Fruit fly (Drosophila melanogaster) whole organism, prepupa: ENCODE data around the gene TfIIEbeta.
A peak's percentile ranks its signal among the peaks of the same experiment; 100 is the strongest.

Source experiments
- Blimp-1 ChIP-seq: fragments of 200-800 bp; sonication (Bioruptor generic); optimal IDR thresholded peaks from 3 replicates; lab custom pipeline; 2017; ENCODE audit warnings: missing biosample characterization, missing genetic modification characterization, mild to moderate bottlenecking, moderate library complexity, missing genetic modification reagents
- CG10631 ChIP-seq: fragments of 200-800 bp; sonication (Bioruptor generic); optimal IDR thresholded peaks from 2 replicates; lab custom pipeline; 2016; ENCODE audit warnings: missing biosample characterization, missing genetic modification characterization
- CG11762 ChIP-seq: fragments of 200-800 bp; sonication (Bioruptor generic); optimal IDR thresholded peaks from 3 replicates; lab custom pipeline; 2016; ENCODE audit warnings: missing biosample characterization, missing genetic modification characterization; ENCODE audit not compliant: insufficient read depth
- CG11902 ChIP-seq: fragments of 200-800 bp; sonication (Bioruptor generic); optimal IDR thresholded peaks from 3 replicates; lab custom pipeline; 2016; ENCODE audit warnings: missing biosample characterization, missing genetic modification characterization
- CG15336 ChIP-seq: fragments of 200-800 bp; sonication (Bioruptor generic); IDR thresholded peaks from 2 replicates; pipeline ENCODE4 v1.3.6; 2022; ENCODE audit warnings: missing biosample characterization, missing genetic modification characterization
- CG1621 ChIP-seq: fragments of 200-800 bp; sonication (Bioruptor generic); optimal IDR thresholded peaks from 3 replicates; lab custom pipeline; 2018; ENCODE audit warnings: missing biosample characterization, mild to moderate bottlenecking, missing genetic modification characterization
- CG16779 ChIP-seq: fragments of 200-800 bp; sonication (Bioruptor generic); optimal IDR thresholded peaks from 3 replicates; lab custom pipeline; 2017; ENCODE audit warnings: missing biosample characterization, mild to moderate bottlenecking, missing genetic modification characterization
- CG3032 ChIP-seq: fragments of 200-800 bp; optimal IDR thresholded peaks from 2 replicates; lab custom pipeline; 2019; ENCODE audit warnings: missing biosample characterization, mild to moderate bottlenecking, missing genetic modification characterization, moderate library complexity
- CG32006 ChIP-seq: fragments of 200-800 bp; sonication (Bioruptor generic); optimal IDR thresholded peaks from 3 replicates; lab custom pipeline; 2017; ENCODE audit warnings: missing biosample characterization, mild to moderate bottlenecking, missing genetic modification characterization
- CG34406 ChIP-seq: fragments of 200-800 bp; sonication (Bioruptor generic); optimal IDR thresholded peaks from 3 replicates; lab custom pipeline; 2016; ENCODE audit warnings: missing biosample characterization, missing genetic modification characterization
- CG3919 ChIP-seq: fragments of 200-800 bp; sonication (Bioruptor generic); optimal IDR thresholded peaks from 3 replicates; lab custom pipeline; 2016; ENCODE audit warnings: missing biosample characterization, missing genetic modification characterization
- CG4318 ChIP-seq: fragments of 200-800 bp; sonication (Bioruptor generic); optimal IDR thresholded peaks from 3 replicates; lab custom pipeline; 2017; ENCODE audit warnings: missing biosample characterization, mild to moderate bottlenecking, missing genetic modification characterization
- CG6276 ChIP-seq: fragments of 200-800 bp; sonication (Bioruptor generic); optimal IDR thresholded peaks from 2 replicates; lab custom pipeline; 2017; ENCODE audit warnings: missing biosample characterization, mild to moderate bottlenecking, missing genetic modification characterization
- CG6792 ChIP-seq: fragments of 200-800 bp; sonication (Bioruptor generic); optimal IDR thresholded peaks from 3 replicates; lab custom pipeline; 2016; ENCODE audit warnings: missing biosample characterization, missing genetic modification characterization
- CG7368 ChIP-seq: fragments of 200-800 bp; sonication (Bioruptor generic); optimal IDR thresholded peaks from 3 replicates; lab custom pipeline; 2016; ENCODE audit warnings: missing biosample characterization, missing genetic modification characterization
- CG8119 ChIP-seq: fragments of 200-800 bp; sonication (Bioruptor generic); IDR thresholded peaks from 3 replicates; pipeline ENCODE4 v1.3.6; 2022; ENCODE audit warnings: missing biosample characterization, missing genetic modification characterization
- CG8632 ChIP-seq: fragments of 200-800 bp; sonication (Bioruptor generic); optimal IDR thresholded peaks from 3 replicates; lab custom pipeline; 2016; ENCODE audit warnings: missing biosample characterization, missing genetic modification characterization
- CG9139 ChIP-seq: fragments of 200-800 bp; sonication (Bioruptor generic); optimal IDR thresholded peaks from 3 replicates; lab custom pipeline; 2017; ENCODE audit warnings: missing biosample characterization, mild to moderate bottlenecking, missing genetic modification characterization
- Eip75B ChIP-seq: fragments of 200-800 bp; sonication (Bioruptor generic); optimal IDR thresholded peaks from 3 replicates; lab custom pipeline; 2016; ENCODE audit warnings: missing biosample characterization, missing genetic modification characterization
- Eip78C ChIP-seq: fragments of 200-800 bp; sonication (Bioruptor generic); peaks from one replicate; lab custom pipeline; 2016; ENCODE audit warnings: missing biosample characterization, missing genetic modification characterization
- Ets21C ChIP-seq: fragments of 200-800 bp; sonication (Bioruptor generic); optimal IDR thresholded peaks from 3 replicates; lab custom pipeline; 2016; ENCODE audit warnings: missing biosample characterization, missing genetic modification characterization
- Ets96B ChIP-seq: fragments of 200-800 bp; optimal IDR thresholded peaks from 2 replicates; lab custom pipeline; 2019; ENCODE audit warnings: missing biosample characterization, mild to moderate bottlenecking, missing genetic modification characterization, moderate library complexity
- Hr38 ChIP-seq: sonication (Bioruptor generic); optimal IDR thresholded peaks from 2 replicates; lab custom pipeline; 2016; ENCODE audit warnings: missing biosample characterization, missing genetic modification characterization
- Hr4 ChIP-seq: fragments of 200-800 bp; sonication (Bioruptor generic); optimal IDR thresholded peaks from 3 replicates; lab custom pipeline; 2016; ENCODE audit warnings: missing biosample characterization, missing genetic modification characterization
- Lpt ChIP-seq: fragments of 200-800 bp; sonication (Bioruptor generic); optimal IDR thresholded peaks from 3 replicates; lab custom pipeline; 2016; ENCODE audit warnings: missing biosample characterization, missing genetic modification characterization
- Met ChIP-seq: fragments of 200-800 bp; sonication (Bioruptor generic); optimal IDR thresholded peaks from 3 replicates; lab custom pipeline; 2016; ENCODE audit warnings: missing biosample characterization, missing genetic modification characterization
- Sox14 ChIP-seq: fragments of 200-800 bp; sonication (Bioruptor generic); optimal IDR thresholded peaks from 3 replicates; lab custom pipeline; 2016; ENCODE audit warnings: missing biosample characterization, missing genetic modification characterization
- Sox15 ChIP-seq: fragments of 200-800 bp; sonication (Bioruptor generic); optimal IDR thresholded peaks from 3 replicates; lab custom pipeline; 2016; ENCODE audit warnings: missing biosample characterization, missing genetic modification characterization
- achi ChIP-seq: fragments of 200-800 bp; sonication (Bioruptor generic); optimal IDR thresholded peaks from 3 replicates; lab custom pipeline; 2016; ENCODE audit warnings: missing biosample characterization, missing genetic modification characterization
- acj6 ChIP-seq: fragments of 200-800 bp; sonication (Bioruptor generic); optimal IDR thresholded peaks from 3 replicates; lab custom pipeline; 2016; ENCODE audit warnings: missing biosample characterization, missing genetic modification characterization
- cyc ChIP-seq: fragments of 200-800 bp; sonication (Bioruptor generic); optimal IDR thresholded peaks from 3 replicates; lab custom pipeline; 2016; ENCODE audit warnings: missing biosample characterization, missing genetic modification characterization
- dac ChIP-seq: fragments of 200-800 bp; sonication (Bioruptor generic); optimal IDR thresholded peaks from 2 replicates; lab custom pipeline; 2017; ENCODE audit warnings: missing biosample characterization, mild to moderate bottlenecking, missing genetic modification characterization
- dsx ChIP-seq: fragments of 200-800 bp; optimal IDR thresholded peaks from 3 replicates; lab custom pipeline; 2019; ENCODE audit warnings: missing biosample characterization, mild to moderate bottlenecking, missing genetic modification characterization, moderate library complexity; ENCODE audit not compliant: poor library complexity, severe bottlenecking
- eg ChIP-seq: fragments of 200-800 bp; sonication (Bioruptor generic); IDR thresholded peaks from 3 replicates; pipeline ENCODE4 v1.3.6; 2022; ENCODE audit warnings: missing biosample characterization, missing genetic modification characterization
- fd85E ChIP-seq: fragments of 200-800 bp; sonication (Bioruptor generic); optimal IDR thresholded peaks from 3 replicates; lab custom pipeline; 2016; ENCODE audit warnings: missing biosample characterization, missing genetic modification characterization
- fkh ChIP-seq: fragments of 200-800 bp; sonication (Bioruptor generic); optimal IDR thresholded peaks from 3 replicates; lab custom pipeline; 2017; ENCODE audit warnings: missing biosample characterization, mild to moderate bottlenecking, missing genetic modification characterization, moderate library complexity
- pdm3 ChIP-seq: fragments of 200-800 bp; sonication (Bioruptor generic); optimal IDR thresholded peaks from 3 replicates; lab custom pipeline; 2016; ENCODE audit warnings: missing biosample characterization, missing genetic modification characterization
- salr ChIP-seq, 2 experiments: fragments of 200-800 bp; sonication (Bioruptor generic); optimal IDR thresholded peaks; 3 replicates each; lab custom pipeline; 2016 to 2018; ENCODE audit warnings: missing biosample characterization in 2 of 2, missing genetic modification characterization in 2 of 2, mild to moderate bottlenecking in 1 of 2
- spab ChIP-seq: fragments of 200-800 bp; sonication (Bioruptor generic); optimal IDR thresholded peaks from 2 replicates; lab custom pipeline; 2017; ENCODE audit warnings: missing biosample characterization, mild to moderate bottlenecking, missing genetic modification characterization, missing genetic modification reagents
- svp ChIP-seq: fragments of 200-800 bp; sonication (Bioruptor generic); peaks from one replicate; lab custom pipeline; 2016; ENCODE audit warnings: missing biosample characterization, missing genetic modification characterization
- topi ChIP-seq: fragments of 200-800 bp; sonication (Bioruptor generic); optimal IDR thresholded peaks from 3 replicates; lab custom pipeline; 2016; ENCODE audit warnings: missing biosample characterization, missing genetic modification characterization
- vri ChIP-seq: fragments of 200-800 bp; sonication (Bioruptor generic); optimal IDR thresholded peaks from 3 replicates; lab custom pipeline; 2016; ENCODE audit warnings: missing biosample characterization, mild to moderate bottlenecking, missing genetic modification characterization

The TfIIEbeta gene

DNA sequence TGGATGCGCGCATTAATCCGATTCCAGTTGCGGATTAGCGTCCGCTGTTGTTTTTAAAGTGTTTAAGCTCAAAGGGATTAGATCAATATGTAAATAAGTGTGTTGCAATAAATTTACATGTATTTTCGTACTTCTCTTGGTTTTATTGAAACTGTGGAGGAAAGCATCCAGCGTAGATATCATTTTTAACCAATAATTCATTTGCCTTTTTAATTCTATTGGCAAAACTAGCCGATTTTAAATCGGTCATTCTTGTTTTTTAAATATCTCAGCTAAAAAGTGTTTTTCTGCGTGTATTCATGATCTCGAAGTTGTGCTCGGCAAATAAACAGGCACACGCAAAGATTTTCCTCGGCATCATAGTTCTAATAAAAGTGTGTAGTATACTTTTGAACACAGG is 6.5 kb downstream of the TfIIEbeta start:
- TF ChIP-seq fd85E (GFP tag; lab: Kevin White, UChicago) (no peak), spab (no peak), CG15336 (peak; percentile 49), CG32006 (peak; percentile 27)

DNA sequence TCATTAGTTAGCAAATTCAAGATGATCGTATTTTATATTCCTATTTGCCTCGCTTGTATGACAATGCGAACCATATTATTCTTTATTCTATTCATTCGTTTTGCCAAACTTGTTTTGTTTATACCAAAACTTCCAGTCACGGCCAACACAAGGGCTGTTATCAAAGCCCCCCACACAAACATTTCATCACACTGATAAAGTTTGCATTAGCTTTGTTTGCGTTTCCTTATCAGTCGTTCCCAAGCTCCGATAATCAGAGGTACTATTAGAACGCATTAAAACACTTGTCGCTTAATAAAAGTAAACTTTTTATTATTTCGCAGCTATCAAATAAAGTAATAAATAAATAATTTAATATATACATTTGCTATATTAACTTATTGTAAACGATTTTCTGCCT is 6.9 kb downstream of the TfIIEbeta start:
- TF ChIP-seq fkh (peak; percentile 31), vri (GFP tag; lab: Kevin White, UChicago) (peak; percentile 57), Eip78C (peak; percentile 52), Sox15 (GFP tag; lab: Kevin White, UChicago) (no peak)

DNA sequence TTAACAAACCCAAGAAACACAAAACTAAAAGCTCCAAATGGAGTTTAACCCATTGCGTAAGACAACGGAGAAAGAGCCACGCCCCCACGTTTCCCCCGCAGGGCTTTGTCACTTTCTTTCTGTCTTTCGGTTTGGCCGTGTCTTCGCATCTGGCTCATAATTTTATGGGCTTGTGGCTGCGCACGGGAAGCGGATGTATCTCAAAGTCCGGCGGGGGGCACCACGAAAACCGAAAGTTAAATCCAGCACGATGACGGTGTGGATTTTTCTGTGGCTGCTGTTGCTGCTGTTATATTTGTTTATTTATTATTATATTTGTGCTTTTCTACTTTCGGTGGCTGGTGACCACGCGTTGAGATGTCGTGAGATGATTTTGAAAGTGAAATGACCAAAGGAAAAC is 9.9 kb downstream of the TfIIEbeta start:
- TF ChIP-seq vri (GFP tag; lab: Kevin White, UChicago) (no peak), Blimp-1 (GFP tag; lab: Kevin White, UChicago) (peak; percentile 37)

DNA sequence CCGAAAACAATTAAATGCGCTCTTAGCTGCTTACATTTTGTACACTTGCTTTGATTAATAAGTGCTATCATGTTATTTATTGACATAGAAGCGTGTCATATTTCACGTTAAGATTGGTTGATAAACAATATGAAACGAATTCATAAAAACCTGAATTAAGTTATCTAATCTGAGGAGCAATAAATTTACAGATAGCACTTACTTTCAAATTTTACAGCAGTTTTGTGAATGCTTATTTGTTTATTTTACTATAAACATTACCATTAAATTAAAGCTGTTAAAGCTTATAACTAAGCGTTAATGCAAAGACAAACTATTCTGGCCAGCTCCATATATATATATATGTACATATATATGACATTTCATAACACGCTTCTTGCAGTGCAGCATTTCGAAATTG is 15.2 kb downstream of the TfIIEbeta start:
- TF ChIP-seq topi (no peak), CG4318 (peak; percentile 51), pdm3 (no peak), CG8119 (GFP tag; lab: Robert Waterston, UW) (peak; percentile 44; the same call in 2 of the 3 replicates), svp (GFP tag; lab: Kevin White, UChicago) (no peak), CG32006 (peak; percentile 65), CG1621 (tag; lab: Kevin White, UChicago) (no peak), eg (GFP tag; lab: Robert Waterston, UW) (no peak), Hr4 (GFP tag; lab: Kevin White, UChicago) (peak; percentile 46), CG3919 (GFP tag; lab: Kevin White, UChicago) (no peak), CG6276 (GFP tag; lab: Kevin White, UChicago) (peak; percentile 25), CG11762 (GFP tag; lab: Kevin White, UChicago) (no peak), Eip78C (peak; percentile 76), CG3032 (tag; lab: Kevin White, UChicago) (no peak), fd85E (GFP tag; lab: Kevin White, UChicago) (no peak), acj6 (no peak), fkh (no peak), vri (GFP tag; lab: Kevin White, UChicago) (no peak), CG15336 (0 out of 2 replicates have a peak, but pooled peaks have one; percentile 34), CG6792 (GFP tag; lab: Kevin White, UChicago) (no peak)

DNA sequence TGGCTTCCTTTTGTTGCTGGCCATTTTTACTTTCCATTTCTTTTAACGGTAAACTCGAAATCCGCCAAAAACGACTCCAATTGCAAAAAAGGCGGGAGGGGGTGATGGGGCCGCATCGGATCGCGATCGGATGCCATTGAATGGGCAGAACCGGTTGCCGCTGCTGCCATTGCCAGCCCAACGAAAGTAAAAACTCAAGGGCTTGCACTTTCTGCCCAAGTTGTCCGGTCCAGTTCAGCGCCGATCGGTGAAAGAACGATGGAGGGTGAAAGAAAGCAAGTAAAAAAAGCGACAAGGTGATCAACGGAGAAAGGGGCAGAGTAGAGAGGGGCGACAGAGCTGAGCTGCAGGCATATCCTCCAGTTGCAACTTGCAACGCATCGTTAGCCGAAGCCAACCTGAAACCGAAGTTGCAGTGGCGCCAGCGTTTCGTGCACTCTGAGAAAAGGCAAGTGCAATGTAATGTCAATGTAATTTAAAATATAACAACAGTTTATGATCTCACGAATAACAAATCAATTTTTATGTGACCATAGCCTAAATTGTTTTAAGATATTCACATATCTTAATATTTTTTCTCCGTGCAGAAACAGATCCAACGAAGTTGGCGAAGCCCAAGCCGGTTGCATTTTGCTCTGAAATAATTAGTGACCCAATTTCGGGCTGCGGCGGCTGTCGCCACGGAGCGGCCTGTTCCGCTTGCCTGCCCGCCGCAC is 17.6 kb downstream of the TfIIEbeta start:
- TF ChIP-seq Eip78C: peak; percentile 97
- TF ChIP-seq Met (GFP tag; lab: Kevin White, UChicago): peak; percentile 91
- TF ChIP-seq Eip75B: peak; percentile 89
- TF ChIP-seq Ets96B (tag; lab: Kevin White, UChicago): peak; percentile 74
- TF ChIP-seq CG15336: peak; percentile 98
- peak; percentile 97 for TF ChIP-seq CG8119 (GFP tag; lab: Robert Waterston, UW)
- TF ChIP-seq achi (GFP tag; lab: Kevin White, UChicago): peak; percentile 88
- peak; percentile 92 for TF ChIP-seq CG3919 (GFP tag; lab: Kevin White, UChicago)
- TF ChIP-seq Hr38: peak; percentile 48
- TF ChIP-seq CG16779 (tag; lab: Kevin White, UChicago): peak; percentile 73
- peak; percentile 100 for TF ChIP-seq Blimp-1 (GFP tag; lab: Kevin White, UChicago)
- TF ChIP-seq salr (GFP tag; optimal IDR thresholded peaks at IDR 0.05; lab: Kevin White, UChicago): peak; percentile 21 to 81
- peak; percentile 90 for TF ChIP-seq pdm3
- peak; percentile 70 for TF ChIP-seq Ets21C
- peak; percentile 81 for TF ChIP-seq dac
- peak; percentile 84 for TF ChIP-seq CG8632 (GFP tag; lab: Kevin White, UChicago)
- peak; percentile 39 for TF ChIP-seq CG9139
- peak; percentile 92 for TF ChIP-seq Lpt (GFP tag; lab: Kevin White, UChicago)
- TF ChIP-seq Sox14: peak; percentile 89
- peak; percentile 79 for TF ChIP-seq CG7368
- TF ChIP-seq CG34406 (GFP tag; lab: Kevin White, UChicago): peak; percentile 83
- peak; percentile 73 for TF ChIP-seq dsx (GFP tag; lab: Kevin White, UChicago)
- TF ChIP-seq CG4318: peak; percentile 82
- TF ChIP-seq cyc (GFP tag; lab: Kevin White, UChicago): peak; percentile 80
- peak; percentile 75 for TF ChIP-seq CG11902 (GFP tag; lab: Kevin White, UChicago)
- peak; percentile 85 for TF ChIP-seq acj6
- peak; percentile 92 for TF ChIP-seq Hr4 (GFP tag; lab: Kevin White, UChicago)
- peak; percentile 63 for TF ChIP-seq vri (GFP tag; lab: Kevin White, UChicago)
- TF ChIP-seq CG10631 (GFP tag; lab: Kevin White, UChicago): peak; percentile 84
